Worm (Caenorhabditis elegans): ENCODE results near the gene K02F3.9.

Gene K02F3.9

DNA sequence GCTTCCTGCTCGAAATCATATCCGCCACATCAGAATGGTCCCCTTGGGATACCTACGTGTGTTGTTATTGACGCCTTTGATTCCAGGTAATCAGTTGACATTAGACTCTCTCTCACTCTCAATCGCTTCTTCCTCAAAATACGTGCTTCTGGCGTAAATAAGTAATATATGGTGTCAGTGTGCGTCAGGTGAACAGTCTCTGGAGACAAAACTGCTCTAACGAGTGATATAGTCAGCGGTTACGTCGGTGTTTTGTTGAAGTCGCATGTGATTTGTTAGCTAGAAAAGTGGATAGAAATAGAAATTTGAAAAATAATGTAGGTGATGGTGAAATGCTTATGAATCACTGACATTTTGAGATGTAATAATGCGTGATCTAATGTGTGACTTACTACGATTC lies 39.1 kb downstream of the K02F3.9 start:
- TF ChIP-seq zip-8 (tag; optimal IDR thresholded peaks at IDR 0.05): no peak
- TF ChIP-seq hlh-1 (tag; optimal IDR thresholded peaks at IDR 0.05): no peak
- TF ChIP-seq snpc-4 (tag; optimal IDR thresholded peaks at IDR 0.05): no peak
- no peak for TF ChIP-seq nhr-76 (tag; optimal IDR thresholded peaks at IDR 0.05)
- TF ChIP-seq ces-1 (GFP tag; optimal IDR thresholded peaks at IDR 0.05): no peak
- TF ChIP-seq unc-39 (tag; optimal IDR thresholded peaks at IDR 0.05): no peak
- TF ChIP-seq bed-3 (GFP tag; optimal IDR thresholded peaks at IDR 0.05): no peak
- no peak for TF ChIP-seq mep-1 (tag; optimal IDR thresholded peaks at IDR 0.05)
- no peak for TF ChIP-seq lin-32 (GFP tag; optimal IDR thresholded peaks at IDR 0.05)
- TF ChIP-seq flh-1 (GFP tag; optimal IDR thresholded peaks at IDR 0.05): no peak
- TF ChIP-seq lin-13 (tag; optimal IDR thresholded peaks at IDR 0.05): no peak
- no peak for TF ChIP-seq elt-1 (tag; optimal IDR thresholded peaks at IDR 0.05; ENCODE audit: borderline replicate concordance, insufficient read depth)
- no peak for TF ChIP-seq cnd-1 (tag; optimal IDR thresholded peaks at IDR 0.05)
- TF ChIP-seq nhr-28 (tag; optimal IDR thresholded peaks at IDR 0.05): no peak

DNA sequence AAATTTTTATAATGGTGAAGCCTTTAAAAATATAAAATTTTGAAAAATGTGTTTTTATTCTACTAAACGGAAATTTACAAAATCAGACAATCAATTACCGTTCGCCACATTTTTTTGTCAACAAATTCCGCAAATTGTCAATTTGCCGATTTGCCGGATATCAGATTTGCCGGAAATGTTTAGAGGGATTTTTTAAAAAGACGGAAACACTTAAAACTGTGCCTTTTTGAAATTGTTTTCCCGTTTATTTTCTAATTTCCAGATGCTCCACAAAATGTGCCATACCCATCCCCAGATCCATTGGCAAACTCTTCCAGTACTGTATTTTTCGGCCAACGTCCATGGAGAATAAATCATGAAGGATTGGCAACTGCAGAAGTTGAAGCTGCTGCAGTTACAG lies 43.7 kb downstream of the K02F3.9 start:
- TF ChIP-seq ceh-39 (tag; optimal IDR thresholded peaks at IDR 0.05) (no peak), unc-39 (tag; optimal IDR thresholded peaks at IDR 0.05) (no peak), zip-8 (tag; optimal IDR thresholded peaks at IDR 0.05) (no peak), cnd-1 (tag; optimal IDR thresholded peaks at IDR 0.05) (no peak), ham-2 (GFP tag; optimal IDR thresholded peaks at IDR 0.05) (no peak), sptf-1 (tag; optimal IDR thresholded peaks at IDR 0.05) (no peak), nhr-2 (tag; optimal IDR thresholded peaks at IDR 0.05) (no peak), mep-1 (tag; optimal IDR thresholded peaks at IDR 0.05) (no peak)

DNA sequence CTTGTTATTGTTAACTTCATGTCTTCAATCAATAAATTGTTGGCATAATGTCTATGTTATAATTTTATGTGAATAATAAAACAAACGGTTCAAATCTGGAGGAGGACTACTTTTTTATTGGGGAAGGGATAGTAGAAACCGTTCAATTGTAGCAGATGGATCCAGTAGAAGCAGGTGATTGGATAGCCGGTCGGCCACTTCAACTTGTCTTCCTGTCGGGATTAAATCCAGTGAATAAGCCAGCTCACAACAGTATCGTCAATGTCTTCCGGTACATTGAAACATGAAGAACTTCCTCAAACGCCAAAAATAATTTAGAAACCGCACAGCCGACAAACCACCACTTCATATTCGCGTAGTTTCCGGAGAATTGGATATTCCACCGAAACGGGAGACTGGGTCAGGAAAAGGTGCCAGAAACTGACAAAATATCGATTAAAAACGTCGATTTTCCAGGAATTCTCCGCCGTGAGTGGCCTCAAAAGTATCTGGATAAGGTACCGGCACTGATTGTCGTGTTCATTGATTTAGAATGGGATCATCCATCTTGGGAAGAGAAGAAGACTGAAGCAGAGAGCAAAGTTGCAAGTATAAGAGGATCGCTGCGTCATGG lies 46.1 kb downstream of the K02F3.9 start, which contains the start of gene trpp-11:
Gene trpp-11, plus strand, starts transcription at position 153 of the 613 bp plus-strand sequence.
- TF ChIP-seq snpc-4 (tag; optimal IDR thresholded peaks at IDR 0.05) (no peak), cnd-1 (tag; optimal IDR thresholded peaks at IDR 0.05) (no peak), unc-39 (tag; optimal IDR thresholded peaks at IDR 0.05) (no peak), pha-4 (tag; optimal IDR thresholded peaks at IDR 0.05) (no peak), M03D4.4 (tag; optimal IDR thresholded peaks at IDR 0.05) (no peak), ztf-11 (tag; optimal IDR thresholded peaks at IDR 0.05) (no peak), ceh-43 (GFP tag; optimal IDR thresholded peaks at IDR 0.05) (no peak), nhr-76 (tag; optimal IDR thresholded peaks at IDR 0.05) (no peak), ceh-39 (tag; optimal IDR thresholded peaks at IDR 0.05) (no peak), ham-2 (GFP tag; optimal IDR thresholded peaks at IDR 0.05) (no peak), tbx-8 (GFP tag; optimal IDR thresholded peaks at IDR 0.05) (no peak), sptf-1 (tag; optimal IDR thresholded peaks at IDR 0.05) (no peak)

DNA sequence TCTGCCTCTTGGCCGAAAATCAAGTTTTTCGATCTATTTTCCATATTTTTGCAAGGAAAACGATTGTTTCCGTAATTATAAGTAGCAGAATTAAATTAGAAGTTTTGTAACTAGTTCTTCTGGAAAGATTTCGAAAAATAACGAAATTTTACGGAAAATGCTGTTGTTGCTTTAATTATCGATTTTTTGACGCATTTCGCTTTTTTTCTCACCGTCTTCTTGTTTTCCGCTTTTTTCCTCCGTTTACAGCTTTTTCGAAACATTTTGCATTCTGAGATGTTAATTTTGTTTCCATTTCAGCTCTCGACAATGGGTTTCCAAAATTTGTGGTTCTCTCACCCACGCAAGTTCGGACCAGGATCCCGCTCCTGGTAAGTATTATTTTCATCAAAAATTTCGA lies 47.2 kb downstream of the K02F3.9 start, which contains the start of gene rps-29:
Gene rps-29, plus strand, starts transcription at position 301 of the 400 bp plus-strand sequence.
- no peak for TF ChIP-seq mab-5 (tag; optimal IDR thresholded peaks at IDR 0.05)

DNA sequence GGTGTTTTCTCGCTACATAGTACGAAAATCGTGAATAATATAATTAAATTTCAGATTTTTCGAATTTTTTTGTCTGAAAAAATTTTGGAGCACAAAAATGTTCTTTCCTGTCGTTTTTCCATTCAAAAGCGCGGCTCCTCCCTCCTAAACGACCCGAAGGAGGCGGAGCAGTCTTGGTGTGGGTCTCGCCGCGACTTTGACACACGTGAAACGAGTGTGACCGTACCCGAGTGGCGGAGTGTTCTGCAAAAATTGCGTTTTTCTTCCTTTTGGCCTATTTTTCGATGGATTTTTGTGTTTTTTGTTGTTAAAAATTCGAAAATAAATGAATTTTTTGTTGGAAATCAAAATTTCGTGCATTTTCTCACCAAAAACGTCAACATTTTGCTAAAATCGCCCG lies 47.6 kb downstream of the K02F3.9 start, which contains the start of gene snt-2:
Gene snt-2, minus strand, starts transcription at position 139 of the 400 bp plus-strand sequence.
- TF ChIP-seq blmp-1 (tag; optimal IDR thresholded peaks at IDR 0.05) (no peak), elt-1 (tag; optimal IDR thresholded peaks at IDR 0.05; ENCODE audit: borderline replicate concordance, insufficient read depth) (no peak), tbx-8 (GFP tag; optimal IDR thresholded peaks at IDR 0.05) (no peak), mep-1 (tag; optimal IDR thresholded peaks at IDR 0.05) (peak; percentile 71), ces-1 (GFP tag; optimal IDR thresholded peaks at IDR 0.05) (peak; percentile 27), nhr-28 (tag; optimal IDR thresholded peaks at IDR 0.05) (no peak), unc-39 (tag; optimal IDR thresholded peaks at IDR 0.05) (no peak), ham-2 (GFP tag; optimal IDR thresholded peaks at IDR 0.05) (no peak), cnd-1 (tag; optimal IDR thresholded peaks at IDR 0.05) (no peak), nhr-12 (tag; optimal IDR thresholded peaks at IDR 0.05) (no peak), ceh-39 (tag; optimal IDR thresholded peaks at IDR 0.05) (peak; percentile 24), nhr-237 (tag; optimal IDR thresholded peaks at IDR 0.05) (peak; percentile 60), drap-1 (GFP tag; optimal IDR thresholded peaks at IDR 0.05) (no peak), pha-4 (tag; optimal IDR thresholded peaks at IDR 0.05) (peak; percentile 60), lsy-2 (tag; optimal IDR thresholded peaks at IDR 0.05) (peak; percentile 97), lin-13 (tag; optimal IDR thresholded peaks at IDR 0.05) (peak; percentile 60), hlh-1 (tag; optimal IDR thresholded peaks at IDR 0.05) (peak; percentile 42), lin-32 (GFP tag; optimal IDR thresholded peaks at IDR 0.05) (no peak), ceh-43 (GFP tag; optimal IDR thresholded peaks at IDR 0.05) (no peak)

All from whole organism, mixed stage, embryonic.